Worm (Caenorhabditis elegans): ENCODE measurements around the gene C38C3.4.

- TF ChIP-seq F13H6.1 (tag; optimal IDR thresholded peaks at IDR 0.05) (no peak), ceh-82 (tag; optimal IDR thresholded peaks at IDR 0.05) (no peak), nhr-6 (tag; optimal IDR thresholded peaks at IDR 0.05) (no peak), zag-1 (tag; optimal IDR thresholded peaks at IDR 0.05) (no peak), aly-2 (tag; optimal IDR thresholded peaks at IDR 0.05) (no peak), R02D3.7 (tag; optimal IDR thresholded peaks at IDR 0.05) (no peak), fos-1 (tag; optimal IDR thresholded peaks at IDR 0.05) (no peak)
Measured at ce11 chrV:1455280-1455679, 26.6 kb upstream of the C38C3.4 start.
